Worm (Caenorhabditis elegans) whole organism, L4 larva: ENCODE results near the gene T22E5.6.

ENCODE experiments used
- ceh-32 ChIP-seq: sonication (generic microtip); optimal IDR thresholded peaks from 2 replicates; lab custom pipeline; 2016; ENCODE audit warnings: mild to moderate bottlenecking, missing genetic modification characterization, missing compliant biosample characterization; ENCODE audit not compliant: poor library complexity
- fos-1 ChIP-seq: fragments of 150-350 bp; optimal IDR thresholded peaks from 2 replicates; lab custom pipeline; 2014; ENCODE audit warnings: missing biosample characterization, missing genetic modification characterization
- nhr-11 ChIP-seq: fragments of 150-350 bp; optimal IDR thresholded peaks from 2 replicates; lab custom pipeline; 2014; ENCODE audit warnings: missing biosample characterization, missing genetic modification characterization
- snpc-1.2 ChIP-seq: fragments of 200-800 bp; sonication (Bioruptor generic); IDR thresholded peaks from 2 replicates; pipeline ENCODE4 v1.3.6; 2022; ENCODE audit warnings: missing genetic modification reagents, missing genetic modification characterization, missing compliant biosample characterization
- zag-1 ChIP-seq: fragments of 150-350 bp; optimal IDR thresholded peaks from 2 replicates; lab custom pipeline; 2014; ENCODE audit warnings: missing biosample characterization, missing genetic modification characterization
- ztf-11 ChIP-seq: fragments of 150-350 bp; optimal IDR thresholded peaks from 2 replicates; lab custom pipeline; 2014; ENCODE audit warnings: missing biosample characterization, missing genetic modification characterization

ce11 chrX:6407805-6408204 is 8.4 kb downstream of the T22E5.6 start:
- TF ChIP-seq fos-1 (no peak), nhr-11 (tag; lab: Kevin White, UChicago) (no peak), zag-1 (tag; lab: Kevin White, UChicago) (no peak), ztf-11 (no peak), snpc-1.2 (GFP tag; lab: Robert Waterston, UW) (no peak), ceh-32 (tag; lab: Kevin White, UChicago) (no peak)
